Worm (Caenorhabditis elegans): ENCODE results near the gene polq-1.

Gene polq-1

DNA sequence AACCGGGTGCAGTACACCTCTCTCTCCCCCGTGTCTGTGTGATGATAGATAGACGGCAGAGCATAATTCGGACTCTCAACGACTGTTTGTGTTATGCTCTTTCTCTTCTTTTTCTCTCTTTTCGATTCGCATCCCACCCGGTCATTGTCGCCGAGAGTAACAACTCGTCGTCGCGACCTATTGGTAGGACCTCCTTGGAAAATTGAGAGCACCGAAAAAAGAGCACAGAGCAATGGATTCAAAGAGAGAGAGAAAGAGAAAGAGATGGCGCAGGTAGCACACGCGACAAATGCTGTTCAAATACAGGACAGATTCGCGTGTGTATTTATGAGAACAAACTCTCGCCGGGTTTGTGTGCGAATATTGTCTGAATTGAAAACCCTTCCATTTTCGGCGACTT, 40.7 kb upstream of the polq-1 start:
- TF ChIP-seq nhr-129 (tag; optimal IDR thresholded peaks at IDR 0.05) = peak; percentile 70
- peak; percentile 62 for TF ChIP-seq F13H6.1 (tag; optimal IDR thresholded peaks at IDR 0.05)
- TF ChIP-seq unc-62 (GFP tag; optimal IDR thresholded peaks at IDR 0.05) = no peak
- peak in 1 of 2 experiments; percentile 18 for TF ChIP-seq mdl-1 (tag; optimal IDR thresholded peaks at IDR 0.05)
- peak in 1 of 2 experiments; percentile 8 for TF ChIP-seq lsy-2 (tag; optimal IDR thresholded peaks at IDR 0.05)

DNA sequence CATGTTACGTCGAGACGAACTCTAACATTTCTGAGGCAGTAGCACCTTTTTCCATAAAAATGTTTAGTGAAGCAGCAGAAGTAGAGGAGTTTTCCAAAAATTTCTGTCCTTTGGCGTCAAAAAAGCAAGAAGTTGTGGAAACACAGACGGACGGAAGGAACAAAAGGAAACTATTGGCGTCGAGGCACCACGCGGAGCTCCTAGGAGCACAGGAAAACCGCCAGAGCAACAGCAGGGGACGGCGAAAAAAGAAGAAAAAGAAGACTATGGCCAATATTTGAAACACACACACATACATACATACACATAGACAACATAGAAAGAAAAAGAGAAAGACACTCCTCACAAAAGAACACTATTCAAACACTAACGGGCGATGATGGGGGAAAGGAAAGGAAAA, 40.0 kb upstream of the polq-1 start:
- no peak for TF ChIP-seq nhr-11 (tag; optimal IDR thresholded peaks at IDR 0.05)
- peak; percentile 37 for TF ChIP-seq C34F6.9 (tag; optimal IDR thresholded peaks at IDR 0.05)
- peak; percentile 47 for TF ChIP-seq unc-55 (GFP tag; optimal IDR thresholded peaks at IDR 0.05)

DNA sequence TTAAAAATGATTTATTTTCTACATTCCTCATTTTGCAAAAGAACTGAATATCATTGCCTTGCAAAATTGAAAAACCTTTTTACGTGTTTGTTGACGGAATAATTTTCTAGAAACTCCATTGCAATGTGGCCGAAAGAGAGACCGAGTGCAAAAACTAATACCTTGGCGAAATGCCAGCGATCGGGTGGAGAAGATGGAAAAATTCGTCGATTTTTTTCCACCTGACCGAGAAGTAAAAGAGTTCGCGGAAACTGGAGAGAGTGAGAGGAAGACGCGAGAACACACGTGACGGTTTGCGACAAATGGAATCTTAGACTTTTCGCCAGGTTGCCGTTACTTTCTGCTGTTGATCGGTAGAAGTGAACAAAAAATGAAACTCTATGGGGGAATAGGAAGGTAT, 38.7 kb upstream of the polq-1 start:
- TF ChIP-seq nhr-10 (tag; optimal IDR thresholded peaks at IDR 0.05) (no peak), lsy-2 (tag; optimal IDR thresholded peaks at IDR 0.05) (peak in 1 of 2 experiments; percentile 52), crh-2 (tag; optimal IDR thresholded peaks at IDR 0.05) (peak; percentile 9), unc-55 (GFP tag; optimal IDR thresholded peaks at IDR 0.05) (no peak), skn-1 (tag; optimal IDR thresholded peaks at IDR 0.05) (no peak), ceh-82 (tag; optimal IDR thresholded peaks at IDR 0.05) (no peak), alr-1 (tag; optimal IDR thresholded peaks at IDR 0.05) (no peak), snpc-4 (tag; optimal IDR thresholded peaks at IDR 0.05) (no peak), nhr-129 (tag; optimal IDR thresholded peaks at IDR 0.05) (peak; percentile 78), nhr-12 (tag; optimal IDR thresholded peaks at IDR 0.05) (no peak), sma-9 (GFP tag; optimal IDR thresholded peaks at IDR 0.05) (peak; percentile 73), sma-9 (tag; optimal IDR thresholded peaks at IDR 0.05) (no peak), ztf-4 (tag; optimal IDR thresholded peaks at IDR 0.05) (no peak), R02D3.7 (tag; optimal IDR thresholded peaks at IDR 0.05) (no peak), egl-27 (tag; optimal IDR thresholded peaks at IDR 0.05) (no peak), nhr-25 (tag; optimal IDR thresholded peaks at IDR 0.05) (peak; percentile 63), unc-39 (tag; optimal IDR thresholded peaks at IDR 0.05) (no peak), elt-1 (tag; optimal IDR thresholded peaks at IDR 0.05) (no peak), ZK546.5 (tag; optimal IDR thresholded peaks at IDR 0.05) (no peak), nhr-6 (tag; optimal IDR thresholded peaks at IDR 0.05) (no peak), blmp-1 (tag; optimal IDR thresholded peaks at IDR 0.05; ENCODE audit: insufficient read depth) (peak; percentile 48), elt-3 (tag; optimal IDR thresholded peaks at IDR 0.05) (no peak), nhr-77 (tag; optimal IDR thresholded peaks at IDR 0.05) (no peak), ceh-16 (tag; optimal IDR thresholded peaks at IDR 0.05) (no peak), nhr-11 (tag; optimal IDR thresholded peaks at IDR 0.05) (no peak), C34F6.9 (tag; optimal IDR thresholded peaks at IDR 0.05) (peak; percentile 44), sma-3 (GFP tag; optimal IDR thresholded peaks at IDR 0.05) (peak; percentile 39), F13H6.1 (tag; optimal IDR thresholded peaks at IDR 0.05) (peak; percentile 25), lin-11 (tag; optimal IDR thresholded peaks at IDR 0.05) (peak; percentile 12), mbf-1 (tag; optimal IDR thresholded peaks at IDR 0.05) (no peak), unc-62 (GFP tag; optimal IDR thresholded peaks at IDR 0.05) (no peak), gmeb-1 (tag; optimal IDR thresholded peaks at IDR 0.05) (peak; percentile 32), ztf-1 (GFP tag; conservative IDR thresholded peaks at IDR 0.05) (no peak), mab-5 (tag; optimal IDR thresholded peaks at IDR 0.05) (no peak), sem-4 (tag; optimal IDR thresholded peaks at IDR 0.05) (peak; percentile 37), ama-1 (optimal IDR thresholded peaks at IDR 0.05) (peak; percentile 58), ztf-11 (tag; optimal IDR thresholded peaks at IDR 0.05) (no peak), mdl-1 (tag; optimal IDR thresholded peaks at IDR 0.05) (peak; percentile 42 to 63), nhr-23 (tag; optimal IDR thresholded peaks at IDR 0.05) (no peak), aly-2 (tag; optimal IDR thresholded peaks at IDR 0.05) (no peak), zag-1 (tag; optimal IDR thresholded peaks at IDR 0.05) (no peak), Y55F3AM.14 (GFP tag; optimal IDR thresholded peaks at IDR 0.05) (no peak), peb-1 (tag; optimal IDR thresholded peaks at IDR 0.05) (no peak), nhr-21 (tag; optimal IDR thresholded peaks at IDR 0.05) (peak; percentile 47), lin-39 (tag; optimal IDR thresholded peaks at IDR 0.05) (no peak), lin-13 (GFP tag; optimal IDR thresholded peaks at IDR 0.05) (no peak), nhr-237 (tag; optimal IDR thresholded peaks at IDR 0.05) (no peak), fos-1 (tag; optimal IDR thresholded peaks at IDR 0.05) (peak; percentile 19), dmd-4 (tag; optimal IDR thresholded peaks at IDR 0.05) (no peak)
